Worm (Caenorhabditis elegans) whole organism, L4 larva: ENCODE measurements around the gene F42H10.3.

Source experiments
- D1046.2 ChIP-seq: fragments of 200-800 bp; sonication (Bioruptor generic); IDR thresholded peaks from 2 replicates; pipeline ENCODE4 v1.3.6; 2022; ENCODE audit warnings: missing genetic modification characterization, missing compliant biosample characterization
- F10B5.3 ChIP-seq: sonication (generic microtip); optimal IDR thresholded peaks from 2 replicates; lab custom pipeline; 2016; ENCODE audit warnings: mild to moderate bottlenecking, missing genetic modification characterization, missing compliant biosample characterization
- F26F4.8 ChIP-seq: fragments of 200-800 bp; sonication (Bioruptor generic); conservative IDR thresholded peaks from 2 replicates; pipeline ENCODE4 v1.3.6; 2022; ENCODE audit warnings: missing genetic modification characterization, missing compliant biosample characterization
- T20F7.1 ChIP-seq: fragments of 200-800 bp; sonication (Bioruptor generic); optimal IDR thresholded peaks from 2 replicates; lab custom pipeline; 2018; ENCODE audit warnings: mild to moderate bottlenecking, missing genetic modification characterization, missing compliant biosample characterization
- Y5F2A.4 ChIP-seq: fragments of 200-800 bp; sonication (Bioruptor generic); optimal IDR thresholded peaks from 2 replicates; lab custom pipeline; 2018; ENCODE audit warnings: mild to moderate bottlenecking, missing genetic modification characterization, missing compliant biosample characterization
- Y75B8A.6 ChIP-seq: fragments of 200-800 bp; sonication (Bioruptor generic); IDR thresholded peaks from 2 replicates; pipeline ENCODE4 v1.3.6; 2022; ENCODE audit warnings: missing genetic modification reagents, missing genetic modification characterization, missing compliant biosample characterization
- attf-4 ChIP-seq: sonication (generic microtip); optimal IDR thresholded peaks from 3 replicates; lab custom pipeline; 2017; ENCODE audit warnings: missing biosample characterization, missing genetic modification characterization
- ceh-20 ChIP-seq: fragments of 200-800 bp; sonication (Bioruptor generic); IDR thresholded peaks from 2 replicates; pipeline ENCODE4 v1.3.6; 2022; ENCODE audit warnings: missing genetic modification reagents, missing genetic modification characterization, missing compliant biosample characterization
- ceh-28 ChIP-seq: fragments of 150-350 bp; optimal IDR thresholded peaks from 2 replicates; lab custom pipeline; 2014; ENCODE audit warnings: missing biosample characterization, missing genetic modification reagents, missing genetic modification characterization
- ceh-44 ChIP-seq: fragments of 200-800 bp; sonication (Bioruptor generic); IDR thresholded peaks from 2 replicates; pipeline ENCODE4 v1.3.6; 2022; ENCODE audit warnings: missing genetic modification reagents, missing genetic modification characterization, missing compliant biosample characterization
- ces-1 ChIP-seq: fragments of 150-350 bp; sonication (generic microtip); optimal IDR thresholded peaks from 4 replicates; lab custom pipeline; 2014; ENCODE audit warnings: missing biosample characterization, missing genetic modification reagents, missing genetic modification characterization
- cey-2 ChIP-seq: sonication (generic microtip); optimal IDR thresholded peaks from 3 replicates; lab custom pipeline; 2017; ENCODE audit warnings: missing genetic modification characterization, mild to moderate bottlenecking, missing compliant biosample characterization, antibody characterized with exemption, borderline replicate concordance; ENCODE audit not compliant: insufficient read depth
- daf-12 ChIP-seq: fragments of 150-350 bp; optimal IDR thresholded peaks from 2 replicates; lab custom pipeline; 2014; ENCODE audit warnings: missing biosample characterization, missing genetic modification reagents, missing genetic modification characterization
- daf-16 ChIP-seq, 3 experiments: sonication (generic microtip); optimal IDR thresholded peaks; 2 replicates each; lab custom pipeline; 2016 to 2017; ENCODE audit warnings: missing genetic modification characterization in 3 of 3, missing genetic modification reagents in 3 of 3, mild to moderate bottlenecking in 2 of 3, missing compliant biosample characterization in 2 of 3, missing biosample characterization in 1 of 3, moderate library complexity in 1 of 3
- daf-19 ChIP-seq: fragments of 200-800 bp; sonication (Bioruptor generic); conservative IDR thresholded peaks from 2 replicates; pipeline ENCODE4 v1.3.6; 2022; ENCODE audit warnings: missing genetic modification characterization, missing compliant biosample characterization
- dmd-6 ChIP-seq: fragments of 200-800 bp; sonication (Bioruptor generic); IDR thresholded peaks from 2 replicates; pipeline ENCODE4 v1.3.6; 2022; ENCODE audit warnings: missing genetic modification reagents, missing genetic modification characterization, missing compliant biosample characterization
- dmd-9 ChIP-seq: fragments of 200-800 bp; sonication (Bioruptor generic); IDR thresholded peaks from 2 replicates; pipeline ENCODE4 v1.3.6; 2022; ENCODE audit warnings: missing genetic modification reagents, missing genetic modification characterization, missing compliant biosample characterization
- duxl-1 ChIP-seq: sonication (generic microtip); optimal IDR thresholded peaks from 2 replicates; lab custom pipeline; 2016; ENCODE audit warnings: mild to moderate bottlenecking, missing genetic modification characterization, moderate library complexity, missing compliant biosample characterization; ENCODE audit not compliant: poor library complexity
- dve-1 ChIP-seq: sonication (generic microtip); optimal IDR thresholded peaks from 2 replicates; lab custom pipeline; 2017; ENCODE audit warnings: antibody characterized with exemption, mild to moderate bottlenecking, missing genetic modification characterization, missing compliant biosample characterization; ENCODE audit not compliant: insufficient read depth
- fos-1 ChIP-seq: fragments of 150-350 bp; optimal IDR thresholded peaks from 2 replicates; lab custom pipeline; 2014; ENCODE audit warnings: missing biosample characterization, missing genetic modification characterization
- hif-1 ChIP-seq, 2 experiments: sonication (generic microtip); optimal IDR thresholded peaks; 2 replicates each; lab custom pipeline; 2016 to 2017; ENCODE audit warnings: missing compliant biosample characterization in 2 of 2, missing genetic modification characterization in 2 of 2, missing genetic modification reagents in 2 of 2, missing genotype in 2 of 2, mild to moderate bottlenecking in 1 of 2
- hlh-30 ChIP-seq: sonication (generic microtip); optimal IDR thresholded peaks from 2 replicates; lab custom pipeline; 2017; ENCODE audit warnings: antibody characterized with exemption, mild to moderate bottlenecking, missing genetic modification characterization, missing compliant biosample characterization; ENCODE audit not compliant: insufficient read depth
- lin-39 ChIP-seq: fragments of 150-350 bp; optimal IDR thresholded peaks from 2 replicates; lab custom pipeline; 2014; ENCODE audit warnings: missing biosample characterization, missing genetic modification reagents, missing genetic modification characterization
- lsy-2 ChIP-seq, 2 experiments: fragments of 150-350 bp in 1 of 2; sonication (generic microtip) in 1 of 2; optimal IDR thresholded peaks; 2 replicates each; lab custom pipeline; 2014 to 2017; ENCODE audit warnings: missing biosample characterization in 2 of 2, missing genetic modification characterization in 2 of 2
- mdl-1 ChIP-seq, 2 experiments: fragments of 150-350 bp in 1 of 2; sonication (generic microtip) in 1 of 2; optimal IDR thresholded peaks; 2 replicates each; lab custom pipeline; 2014 to 2017; ENCODE audit warnings: missing biosample characterization in 2 of 2, missing genetic modification characterization in 2 of 2
- nhr-10 ChIP-seq: fragments of 150-350 bp; optimal IDR thresholded peaks from 2 replicates; lab custom pipeline; 2014; ENCODE audit warnings: missing biosample characterization, missing genetic modification characterization
- nhr-42 ChIP-seq: fragments of 200-800 bp; sonication (Bioruptor generic); IDR thresholded peaks from 2 replicates; pipeline ENCODE4 v1.3.6; 2022; ENCODE audit warnings: missing genetic modification characterization, missing compliant biosample characterization
- nhr-76 ChIP-seq: fragments of 150-350 bp; optimal IDR thresholded peaks from 2 replicates; lab custom pipeline; 2014; ENCODE audit warnings: missing biosample characterization, missing genetic modification characterization
- nhr-77 ChIP-seq: fragments of 150-350 bp; optimal IDR thresholded peaks from 2 replicates; lab custom pipeline; 2014; ENCODE audit warnings: missing biosample characterization, missing genetic modification characterization
- pha-4 ChIP-seq, 2 experiments: fragments of 150-350 bp in 1 of 2; fragments of 200-800 bp in 1 of 2; sonication (Bioruptor generic) in 1 of 2; IDR thresholded peaks in 1 of 2; optimal IDR thresholded peaks in 1 of 2; 2 replicates each; pipeline versions ENCODE4 v1.3.6 to Lab custom; 2014 to 2022; ENCODE audit warnings: missing genetic modification characterization in 2 of 2, missing genetic modification reagents in 2 of 2, missing biosample characterization in 1 of 2, missing compliant biosample characterization in 1 of 2
- pqm-1 ChIP-seq: sonication (generic microtip); optimal IDR thresholded peaks from 2 replicates; lab custom pipeline; 2017; ENCODE audit warnings: missing biosample characterization, missing genetic modification characterization
- saeg-2 ChIP-seq: fragments of 200-800 bp; sonication (Bioruptor generic); IDR thresholded peaks from 2 replicates; pipeline ENCODE4 v1.3.6; 2022; ENCODE audit warnings: missing genetic modification reagents, missing genetic modification characterization, missing compliant biosample characterization
- sdz-12 ChIP-seq: fragments of 200-800 bp; sonication (Bioruptor generic); optimal IDR thresholded peaks from 2 replicates; lab custom pipeline; 2018; ENCODE audit warnings: mild to moderate bottlenecking, missing genetic modification characterization, missing compliant biosample characterization
- set-16 ChIP-seq: fragments of 200-800 bp; sonication (Bioruptor generic); IDR thresholded peaks from 2 replicates; pipeline ENCODE4 v1.3.6; 2022; ENCODE audit warnings: missing genetic modification reagents, missing genetic modification characterization, missing compliant biosample characterization
- skn-1 ChIP-seq: fragments of 150-350 bp; optimal IDR thresholded peaks from 2 replicates; lab custom pipeline; 2014; ENCODE audit warnings: missing biosample characterization, missing genetic modification characterization
- snpc-4 ChIP-seq: fragments of 150-350 bp; optimal IDR thresholded peaks from 2 replicates; lab custom pipeline; 2014; ENCODE audit warnings: missing biosample characterization, missing genetic modification characterization
- spr-3 ChIP-seq: fragments of 200-800 bp; sonication (Bioruptor generic); optimal IDR thresholded peaks from 2 replicates; lab custom pipeline; 2018; ENCODE audit warnings: mild to moderate bottlenecking, missing genetic modification characterization, missing compliant biosample characterization
- tag-97 ChIP-seq: fragments of 200-800 bp; sonication (Bioruptor generic); IDR thresholded peaks from 2 replicates; pipeline ENCODE4 v1.3.6; 2022; ENCODE audit warnings: missing genetic modification characterization, missing compliant biosample characterization
- tra-1 ChIP-seq: fragments of 200-800 bp; sonication (Bioruptor generic); IDR thresholded peaks from 2 replicates; pipeline ENCODE4 v1.3.6; 2022; ENCODE audit warnings: missing genetic modification reagents, missing genetic modification characterization, missing compliant biosample characterization
- unc-39 ChIP-seq: sonication (generic microtip); optimal IDR thresholded peaks from 2 replicates; lab custom pipeline; 2017; ENCODE audit warnings: missing biosample characterization, missing genetic modification characterization
- unc-62 ChIP-seq, 3 experiments: fragments of 150-350 bp in 1 of 3; sonication (generic microtip); optimal IDR thresholded peaks in 2 of 3; peaks in 1 of 3; 1 replicate in 1 of 3; 2 replicates in 2 of 3; lab custom pipeline; 2014 to 2017; ENCODE audit warnings: missing biosample characterization in 3 of 3, missing genetic modification characterization in 3 of 3, missing genetic modification reagents in 3 of 3, missing genotype in 1 of 3
- zfp-3 ChIP-seq: fragments of 200-800 bp; sonication (Bioruptor generic); conservative IDR thresholded peaks from 2 replicates; pipeline ENCODE4 v1.3.6; 2022; ENCODE audit warnings: missing genetic modification reagents, missing genetic modification characterization, missing compliant biosample characterization

The F42H10.3 gene

DNA sequence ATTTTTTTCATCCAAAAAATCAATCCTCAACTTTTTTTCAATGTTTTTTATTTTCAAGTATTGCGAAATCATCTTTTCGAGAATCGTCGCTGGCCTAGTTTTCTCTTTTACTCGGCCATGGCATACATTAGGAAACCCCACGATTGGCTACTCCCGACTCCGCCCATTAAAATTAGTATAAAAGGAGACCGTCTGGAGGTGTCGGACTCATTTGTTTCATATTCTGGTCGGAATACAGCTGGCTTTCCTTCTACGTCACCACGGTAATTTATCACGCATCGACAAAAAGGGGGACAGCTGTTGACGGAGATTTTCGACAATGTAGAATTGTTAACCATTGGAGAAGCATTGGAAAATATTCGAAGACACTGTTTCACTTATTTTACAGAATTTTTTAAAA lies 45.0 kb downstream of the F42H10.3 start (continued):
- TF ChIP-seq lsy-2 (tag; optimal IDR thresholded peaks at IDR 0.05; lab: Kevin White, UChicago) = peak; percentile 27 to 87
- TF ChIP-seq duxl-1 (tag; lab: Kevin White, UChicago) = peak; percentile 50
- no peak for TF ChIP-seq nhr-42
- peak in 1 of 2 experiments; percentile 55 for TF ChIP-seq hif-1 (tag; optimal IDR thresholded peaks at IDR 0.05; lab: Kevin White, UChicago)
- no peak for TF ChIP-seq lin-39 (tag; lab: Kevin White, UChicago)
- no peak for TF ChIP-seq nhr-77 (tag; lab: Kevin White, UChicago)
- TF ChIP-seq pqm-1 = no peak
- no peak for TF ChIP-seq attf-4 (tag; lab: Kevin White, UChicago)
- TF ChIP-seq mdl-1 (tag; optimal IDR thresholded peaks at IDR 0.05; lab: Kevin White, UChicago) = no peak
- peak; percentile 16 for TF ChIP-seq hlh-30 (tag; lab: Kevin White, UChicago)
- no peak for TF ChIP-seq ceh-28
- no peak for TF ChIP-seq daf-16 (GFP tag; optimal IDR thresholded peaks at IDR 0.05; lab: Kevin White, UChicago)
- no peak for TF ChIP-seq daf-16 (tag; optimal IDR thresholded peaks at IDR 0.05; lab: Kevin White, UChicago)
- no peak for TF ChIP-seq snpc-4 (tag; lab: Kevin White, UChicago)
- TF ChIP-seq set-16 (GFP tag; lab: Robert Waterston, UW) = no peak
- no peak for TF ChIP-seq T20F7.1
- TF ChIP-seq daf-19 = no peak
- no peak for TF ChIP-seq nhr-10 (tag; lab: Kevin White, UChicago)
- TF ChIP-seq F10B5.3 (tag; lab: Kevin White, UChicago) = no peak
- no peak for TF ChIP-seq spr-3 (GFP tag; lab: Kevin White, UChicago)
- no peak for TF ChIP-seq sdz-12 (GFP tag; lab: Kevin White, UChicago)
- TF ChIP-seq nhr-76 (tag; lab: Kevin White, UChicago) = no peak
- TF ChIP-seq D1046.2 (GFP tag; lab: Robert Waterston, UW) = no peak
- no peak for TF ChIP-seq daf-12
- no peak for TF ChIP-seq ceh-44 (GFP tag; lab: Robert Waterston, UW)
- TF ChIP-seq zfp-3 (GFP tag; lab: Robert Waterston, UW) = no peak
- no peak for TF ChIP-seq Y5F2A.4
- no peak for TF ChIP-seq dmd-9 (GFP tag; lab: Robert Waterston, UW)
- TF ChIP-seq Y75B8A.6 (GFP tag; lab: Robert Waterston, UW) = no peak
- TF ChIP-seq dmd-6 = no peak
- TF ChIP-seq pha-4 (GFP tag; IDR thresholded peaks at IDR 0.05; lab: Robert Waterston, UW) = no peak
- TF ChIP-seq pha-4 (tag; optimal IDR thresholded peaks at IDR 0.05; lab: Kevin White, UChicago) = no peak
- no peak for TF ChIP-seq dve-1 (tag; lab: Kevin White, UChicago)
- peak in 1 of 2 experiments; percentile 79 for TF ChIP-seq unc-62 (GFP tag; optimal IDR thresholded peaks at IDR 0.05 in 1 of 2; lab: Kevin White, UChicago)
- no peak for TF ChIP-seq unc-62 (tag; optimal IDR thresholded peaks at IDR 0.05; lab: Kevin White, UChicago)
- no peak for TF ChIP-seq fos-1
- no peak for TF ChIP-seq skn-1 (tag; lab: Kevin White, UChicago)
- TF ChIP-seq F26F4.8 (GFP tag; lab: Robert Waterston, UW) = no peak
- no peak for TF ChIP-seq cey-2 (tag; lab: Kevin White, UChicago)
- TF ChIP-seq unc-39 (tag; lab: Kevin White, UChicago) = no peak
- no peak for TF ChIP-seq ceh-20 (GFP tag; lab: Robert Waterston, UW)
- TF ChIP-seq ces-1 (GFP tag; lab: Kevin White, UChicago) = no peak
- no peak for TF ChIP-seq saeg-2 (GFP tag; lab: Robert Waterston, UW)
- TF ChIP-seq tag-97 (GFP tag; lab: Robert Waterston, UW) = no peak
- TF ChIP-seq tra-1 (GFP tag; lab: Robert Waterston, UW) = no peak
